Worm (Caenorhabditis elegans) whole organism, mixed stage, embryonic: ENCODE measurements around the gene C45G9.8.

Experiments used
- M03D4.4 ChIP-seq: sonication (generic microtip); optimal IDR thresholded peaks from 2 replicates; lab custom pipeline; 2017; ENCODE audit warnings: mild to moderate bottlenecking, missing genetic modification characterization, missing compliant biosample characterization
- bed-3 ChIP-seq: fragments of 200-800 bp; sonication (Bioruptor generic); optimal IDR thresholded peaks from 3 replicates; lab custom pipeline; 2018; ENCODE audit warnings: mild to moderate bottlenecking, missing genetic modification characterization, moderate library complexity, missing compliant biosample characterization
- blmp-1 ChIP-seq: fragments of 150-350 bp; optimal IDR thresholded peaks from 2 replicates; lab custom pipeline; 2014; ENCODE audit warnings: missing biosample characterization, missing genetic modification characterization
- ceh-39 ChIP-seq: fragments of 150-350 bp; optimal IDR thresholded peaks from 2 replicates; lab custom pipeline; 2014; ENCODE audit warnings: missing biosample characterization, missing genetic modification characterization
- ceh-43 ChIP-seq: fragments of 200-800 bp; sonication (Bioruptor generic); optimal IDR thresholded peaks from 2 replicates; lab custom pipeline; 2018; ENCODE audit warnings: mild to moderate bottlenecking, missing genetic modification characterization, moderate library complexity, missing compliant biosample characterization
- ceh-83 ChIP-seq: fragments of 200-800 bp; sonication (Bioruptor generic); optimal IDR thresholded peaks from 2 replicates; lab custom pipeline; 2018; ENCODE audit warnings: mild to moderate bottlenecking, missing genetic modification characterization, missing compliant biosample characterization
- ces-1 ChIP-seq: fragments of 150-350 bp; optimal IDR thresholded peaks from 2 replicates; lab custom pipeline; 2014; ENCODE audit warnings: missing biosample characterization, missing genetic modification reagents, missing genetic modification characterization
- cnd-1 ChIP-seq: fragments of 200-800 bp; sonication (Bioruptor generic); optimal IDR thresholded peaks from 2 replicates; lab custom pipeline; 2018; ENCODE audit warnings: mild to moderate bottlenecking, missing genetic modification characterization, missing compliant biosample characterization
- drap-1 ChIP-seq: fragments of 200-800 bp; sonication (Bioruptor generic); optimal IDR thresholded peaks from 3 replicates; lab custom pipeline; 2018; ENCODE audit warnings: mild to moderate bottlenecking, missing genetic modification characterization, missing compliant biosample characterization
- elt-1 ChIP-seq: sonication (generic microtip); optimal IDR thresholded peaks from 2 replicates; lab custom pipeline; 2017; ENCODE audit warnings: missing genetic modification characterization, mild to moderate bottlenecking, missing compliant biosample characterization, antibody characterized with exemption, moderate library complexity, borderline replicate concordance; ENCODE audit not compliant: insufficient read depth
- elt-3 ChIP-seq: fragments of 150-350 bp; optimal IDR thresholded peaks from 2 replicates; lab custom pipeline; 2014; ENCODE audit warnings: missing biosample characterization, missing genetic modification characterization
- flh-1 ChIP-seq: fragments of 200-800 bp; sonication (Bioruptor generic); optimal IDR thresholded peaks from 2 replicates; lab custom pipeline; 2018; ENCODE audit warnings: mild to moderate bottlenecking, missing genetic modification characterization, moderate library complexity, missing compliant biosample characterization
- lin-13 ChIP-seq: fragments of 150-350 bp; optimal IDR thresholded peaks from 2 replicates; lab custom pipeline; 2014; ENCODE audit warnings: missing biosample characterization, missing genetic modification characterization
- lin-32 ChIP-seq: fragments of 200-800 bp; sonication (Bioruptor generic); optimal IDR thresholded peaks from 2 replicates; lab custom pipeline; 2018; ENCODE audit warnings: mild to moderate bottlenecking, missing genetic modification characterization, missing compliant biosample characterization
- lsy-2 ChIP-seq: fragments of 150-350 bp; optimal IDR thresholded peaks from 2 replicates; lab custom pipeline; 2014; ENCODE audit warnings: missing biosample characterization, missing genetic modification characterization
- mab-5 ChIP-seq: fragments of 150-350 bp; optimal IDR thresholded peaks from 2 replicates; lab custom pipeline; 2014; ENCODE audit warnings: missing biosample characterization, missing genetic modification characterization
- mls-2 ChIP-seq: sonication (generic microtip); optimal IDR thresholded peaks from 2 replicates; lab custom pipeline; 2016; ENCODE audit warnings: mild to moderate bottlenecking, missing genetic modification characterization, moderate library complexity, missing compliant biosample characterization
- nhr-12 ChIP-seq: fragments of 150-350 bp; optimal IDR thresholded peaks from 2 replicates; lab custom pipeline; 2014; ENCODE audit warnings: missing biosample characterization, missing genetic modification characterization
- nhr-2 ChIP-seq: fragments of 150-350 bp; optimal IDR thresholded peaks from 2 replicates; lab custom pipeline; 2014; ENCODE audit warnings: missing biosample characterization, missing genetic modification characterization
- nhr-237 ChIP-seq: fragments of 150-350 bp; optimal IDR thresholded peaks from 2 replicates; lab custom pipeline; 2014; ENCODE audit warnings: missing biosample characterization, missing genetic modification characterization
- nhr-28 ChIP-seq: fragments of 150-350 bp; optimal IDR thresholded peaks from 2 replicates; lab custom pipeline; 2014; ENCODE audit warnings: missing biosample characterization, missing genetic modification characterization
- nhr-76 ChIP-seq: sonication (generic microtip); optimal IDR thresholded peaks from 2 replicates; lab custom pipeline; 2017; ENCODE audit warnings: missing biosample characterization, missing genetic modification characterization
- snpc-4 ChIP-seq: fragments of 150-350 bp; optimal IDR thresholded peaks from 2 replicates; lab custom pipeline; 2014; ENCODE audit warnings: missing biosample characterization, missing genetic modification characterization
- sptf-1 ChIP-seq: sonication (generic microtip); optimal IDR thresholded peaks from 2 replicates; lab custom pipeline; 2017; ENCODE audit warnings: mild to moderate bottlenecking, missing genetic modification characterization, moderate library complexity, missing compliant biosample characterization
- tbx-8 ChIP-seq: fragments of 200-800 bp; sonication (Bioruptor generic); optimal IDR thresholded peaks from 2 replicates; lab custom pipeline; 2018; ENCODE audit warnings: mild to moderate bottlenecking, missing genetic modification characterization, moderate library complexity, missing compliant biosample characterization
- unc-120 ChIP-seq: sonication (generic microtip); optimal IDR thresholded peaks from 2 replicates; lab custom pipeline; 2017; ENCODE audit warnings: missing genetic modification characterization, missing compliant biosample characterization; ENCODE audit not compliant: poor library complexity, severe bottlenecking
- unc-39 ChIP-seq: fragments of 150-350 bp; optimal IDR thresholded peaks from 2 replicates; lab custom pipeline; 2014; ENCODE audit warnings: missing biosample characterization, missing genetic modification characterization
- zip-8 ChIP-seq: fragments of 150-350 bp; optimal IDR thresholded peaks from 2 replicates; lab custom pipeline; 2014; ENCODE audit warnings: missing biosample characterization, missing genetic modification characterization
- ztf-11 ChIP-seq: fragments of 150-350 bp; optimal IDR thresholded peaks from 2 replicates; lab custom pipeline; 2014; ENCODE audit warnings: missing biosample characterization, missing genetic modification characterization

C45G9.8 gene

ce11 chrIII:5080700-5081572 lies 27.5 kb upstream of the C45G9.8 start (continued):
- TF ChIP-seq ceh-43 (GFP tag; lab: Kevin White, UChicago) (peak; percentile 53), zip-8 (tag; lab: Kevin White, UChicago) (no peak), nhr-28 (tag; lab: Kevin White, UChicago) (no peak)

- TF ChIP-seq ces-1 (GFP tag; lab: Kevin White, UChicago) (no peak), zip-8 (tag; lab: Kevin White, UChicago) (no peak), nhr-12 (tag; lab: Kevin White, UChicago) (no peak), lin-13 (no peak), blmp-1 (tag; lab: Kevin White, UChicago) (no peak), drap-1 (GFP tag; lab: Kevin White, UChicago) (no peak), unc-39 (tag; lab: Kevin White, UChicago) (no peak), ceh-39 (no peak), nhr-76 (tag; lab: Kevin White, UChicago) (no peak), mab-5 (tag; lab: Kevin White, UChicago) (no peak), snpc-4 (tag; lab: Kevin White, UChicago) (no peak), mls-2 (no peak), bed-3 (GFP tag; lab: Kevin White, UChicago) (no peak), nhr-237 (tag; lab: Kevin White, UChicago) (no peak), flh-1 (GFP tag; lab: Kevin White, UChicago) (no peak), sptf-1 (tag; lab: Kevin White, UChicago) (no peak), elt-1 (tag; lab: Kevin White, UChicago) (no peak), cnd-1 (tag; lab: Kevin White, UChicago) (no peak)
These were observed 24.6 kb upstream of the C45G9.8 start for ce11 chrIII:5078062-5078461.

DNA sequence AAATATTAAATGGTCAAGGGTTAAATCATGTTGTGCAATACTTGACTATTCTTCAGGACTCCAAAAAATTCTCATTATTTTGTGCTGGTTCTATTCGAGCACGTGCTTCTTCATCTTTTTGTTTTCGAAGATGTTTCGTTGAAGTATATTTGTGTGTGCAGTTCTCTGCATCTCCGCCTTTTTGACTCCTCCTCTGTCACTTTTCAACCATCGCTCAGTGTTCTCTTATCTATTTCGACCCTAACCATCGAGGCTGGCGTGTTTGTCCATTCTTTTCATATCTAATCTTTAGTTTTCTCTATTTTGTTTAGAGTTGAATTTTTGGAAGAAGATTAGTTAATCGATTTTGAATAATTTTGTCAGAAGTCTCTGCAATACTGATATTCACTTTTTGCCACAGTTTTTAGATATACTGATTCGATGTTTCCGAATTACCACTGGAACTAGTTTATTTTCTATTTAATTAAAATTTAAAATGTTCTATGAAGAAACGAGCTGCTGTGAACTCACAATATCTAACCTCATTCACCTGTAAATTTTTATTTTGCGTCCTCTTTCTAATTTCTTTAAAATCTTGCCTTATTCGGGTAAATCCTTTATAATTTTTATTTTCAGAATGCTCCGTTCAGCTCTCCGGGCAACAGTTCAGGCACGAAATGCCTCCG lies 23.8 kb upstream of the C45G9.8 start, which contains the start of gene alh-1:
Gene alh-1, plus strand, starts transcription at position 615 of the 665 bp plus-strand sequence.
- TF ChIP-seq lsy-2 (tag; lab: Kevin White, UChicago) (no peak), cnd-1 (tag; lab: Kevin White, UChicago) (no peak), sptf-1 (tag; lab: Kevin White, UChicago) (no peak), nhr-2 (tag; lab: Kevin White, UChicago) (no peak), nhr-76 (tag; lab: Kevin White, UChicago) (no peak), ceh-43 (GFP tag; lab: Kevin White, UChicago) (no peak), tbx-8 (GFP tag; lab: Kevin White, UChicago) (no peak), M03D4.4 (no peak), ztf-11 (no peak), lin-32 (GFP tag; lab: Kevin White, UChicago) (no peak), nhr-237 (tag; lab: Kevin White, UChicago) (no peak), elt-3 (tag; lab: Kevin White, UChicago) (no peak), nhr-12 (tag; lab: Kevin White, UChicago) (no peak), nhr-28 (tag; lab: Kevin White, UChicago) (no peak), ceh-83 (GFP tag; lab: Kevin White, UChicago) (no peak)

- TF ChIP-seq nhr-28 (tag; lab: Kevin White, UChicago), result no peak
- no peak for TF ChIP-seq cnd-1 (tag; lab: Kevin White, UChicago)
- no peak for TF ChIP-seq elt-3 (tag; lab: Kevin White, UChicago)
- TF ChIP-seq M03D4.4, result no peak
- TF ChIP-seq blmp-1 (tag; lab: Kevin White, UChicago), result no peak
- no peak for TF ChIP-seq ceh-39
- TF ChIP-seq unc-120 (tag; lab: Kevin White, UChicago), result no peak
- no peak for TF ChIP-seq sptf-1 (tag; lab: Kevin White, UChicago)
- TF ChIP-seq mab-5 (tag; lab: Kevin White, UChicago), result no peak
- TF ChIP-seq lin-32 (GFP tag; lab: Kevin White, UChicago), result no peak
- no peak for TF ChIP-seq snpc-4 (tag; lab: Kevin White, UChicago)
- TF ChIP-seq ces-1 (GFP tag; lab: Kevin White, UChicago), result no peak
- no peak for TF ChIP-seq unc-39 (tag; lab: Kevin White, UChicago)
- TF ChIP-seq nhr-12 (tag; lab: Kevin White, UChicago), result no peak
These were observed 23.1 kb upstream of the C45G9.8 start for ce11 chrIII:5076569-5076968.
